Worm (Caenorhabditis elegans) whole organism, early embryonic: ENCODE results near the gene ztf-28.

Source experiments
- B0310.2 ChIP-seq: sonication (generic microtip); optimal IDR thresholded peaks from 2 replicates; lab custom pipeline; 2016; ENCODE audit warnings: mild to moderate bottlenecking, missing genetic modification characterization, missing compliant biosample characterization
- ama-1 ChIP-seq: fragments of 150-350 bp; optimal IDR thresholded peaks from 2 replicates; lab custom pipeline; 2014
- tbx-37 ChIP-seq: fragments of 200-800 bp; sonication (Bioruptor generic); conservative IDR thresholded peaks from 2 replicates; pipeline ENCODE4 v1.3.6; 2022; ENCODE audit warnings: missing genetic modification reagents, missing genetic modification characterization, missing compliant biosample characterization

ce11 chrV:2050136-2050535 lies 40.3 kb upstream of the ztf-28 start, which contains the start of gene comt-4:
- no peak for TF ChIP-seq ama-1 (lab: Kevin White, UChicago)
- no peak for TF ChIP-seq B0310.2
- no peak for TF ChIP-seq tbx-37 (GFP tag; lab: Robert Waterston, UW)
